Worm (Caenorhabditis elegans) whole organism, L4 larva: ENCODE data around the gene ugt-46.

Experiments
- Y5F2A.4 ChIP-seq: fragments of 200-800 bp; sonication (Bioruptor generic); optimal IDR thresholded peaks from 2 replicates; lab custom pipeline; 2018; ENCODE audit warnings: mild to moderate bottlenecking, missing genetic modification characterization, missing compliant biosample characterization
- ceh-62 ChIP-seq: sonication (generic microtip); optimal IDR thresholded peaks from 2 replicates; lab custom pipeline; 2017; ENCODE audit warnings: missing biosample characterization, missing genetic modification characterization
- dmd-9 ChIP-seq: fragments of 200-800 bp; sonication (Bioruptor generic); IDR thresholded peaks from 2 replicates; pipeline ENCODE4 v1.3.6; 2022; ENCODE audit warnings: missing genetic modification reagents, missing genetic modification characterization, missing compliant biosample characterization
- lin-15B ChIP-seq: fragments of 150-350 bp; sonication (generic microtip); optimal IDR thresholded peaks from 3 replicates; lab custom pipeline; 2014; ENCODE audit warnings: missing biosample characterization, missing genetic modification characterization
- nhr-102 ChIP-seq: sonication (generic microtip); optimal IDR thresholded peaks from 2 replicates; lab custom pipeline; 2016; ENCODE audit warnings: mild to moderate bottlenecking, missing genetic modification characterization, moderate library complexity, missing compliant biosample characterization
- nhr-237 ChIP-seq: sonication (generic microtip); optimal IDR thresholded peaks from 2 replicates; lab custom pipeline; 2017; ENCODE audit warnings: missing biosample characterization, missing genetic modification characterization
- nhr-25 ChIP-seq: sonication (generic microtip); optimal IDR thresholded peaks from 2 replicates; lab custom pipeline; 2017; ENCODE audit warnings: missing genetic modification characterization, mild to moderate bottlenecking, missing compliant biosample characterization, antibody characterized with exemption, moderate library complexity, borderline replicate concordance; ENCODE audit not compliant: insufficient read depth
- zag-1 ChIP-seq: fragments of 150-350 bp; optimal IDR thresholded peaks from 2 replicates; lab custom pipeline; 2014; ENCODE audit warnings: missing biosample characterization, missing genetic modification characterization

ce11 chrX:506848-507247 is 23.2 kb downstream of the ugt-46 start, which contains the start of gene B0310.2:
- TF ChIP-seq nhr-25 (tag; lab: Kevin White, UChicago) (no peak), Y5F2A.4 (GFP tag; lab: Kevin White, UChicago) (no peak), nhr-237 (tag; lab: Kevin White, UChicago) (no peak), zag-1 (no peak), ceh-62 (tag; lab: Kevin White, UChicago) (no peak), nhr-102 (tag; lab: Kevin White, UChicago) (no peak), dmd-9 (no peak), lin-15B (tag; lab: Kevin White, UChicago) (no peak)
